Fruit fly (Drosophila melanogaster) whole organism, embryonic: ENCODE results near the gene Exn.
A peak's percentile ranks its signal among the peaks of the same experiment; 100 is the strongest.

Experiments used
- Adf1 ChIP-seq: fragments of 200-800 bp; sonication (Bioruptor generic); IDR thresholded peaks from 2 replicates; pipeline ENCODE4 v1.3.6; 2022; ENCODE audit warnings: missing biosample characterization, missing genetic modification characterization
- CG12219 ChIP-seq: fragments of 200-800 bp; sonication (Bioruptor generic); optimal IDR thresholded peaks from 3 replicates; lab custom pipeline; 2018; ENCODE audit warnings: missing biosample characterization, mild to moderate bottlenecking, missing genetic modification characterization
- CG12391 ChIP-seq: fragments of 200-800 bp; sonication (Bioruptor generic); optimal IDR thresholded peaks from 3 replicates; lab custom pipeline; 2018; ENCODE audit warnings: missing biosample characterization, mild to moderate bottlenecking, missing genetic modification characterization, moderate library complexity
- CG13123 ChIP-seq: fragments of 200-800 bp; sonication (Bioruptor generic); optimal IDR thresholded peaks from 2 replicates; lab custom pipeline; 2016; ENCODE audit warnings: missing biosample characterization, missing genetic modification characterization
- CG15696 ChIP-seq: fragments of 200-800 bp; sonication (Bioruptor generic); optimal IDR thresholded peaks from 2 replicates; lab custom pipeline; 2019; ENCODE audit warnings: missing biosample characterization, mild to moderate bottlenecking, missing genetic modification characterization, moderate library complexity
- CG1602 ChIP-seq: fragments of 200-800 bp; sonication (Bioruptor generic); optimal IDR thresholded peaks from 3 replicates; lab custom pipeline; 2016; ENCODE audit warnings: missing biosample characterization, missing genetic modification characterization
- CG16815 ChIP-seq: fragments of 200-800 bp; sonication (Bioruptor generic); optimal IDR thresholded peaks from 3 replicates; lab custom pipeline; 2017; ENCODE audit warnings: missing biosample characterization, mild to moderate bottlenecking, missing genetic modification characterization
- CG2120 ChIP-seq: fragments of 200-800 bp; sonication (Bioruptor generic); optimal IDR thresholded peaks from 3 replicates; lab custom pipeline; 2016; ENCODE audit warnings: missing biosample characterization, missing genetic modification characterization
- CG2712 ChIP-seq: fragments of 200-800 bp; optimal IDR thresholded peaks from 3 replicates; lab custom pipeline; 2019; ENCODE audit warnings: missing biosample characterization, mild to moderate bottlenecking, missing genetic modification characterization, moderate library complexity
- CG33213 ChIP-seq: fragments of 200-800 bp; sonication (Bioruptor generic); optimal IDR thresholded peaks from 3 replicates; lab custom pipeline; 2016; ENCODE audit warnings: missing biosample characterization, missing genetic modification characterization
- CG3838 ChIP-seq: fragments of 200-800 bp; sonication (Bioruptor generic); optimal IDR thresholded peaks from 3 replicates; lab custom pipeline; 2016; ENCODE audit warnings: missing biosample characterization, missing genetic modification characterization
- CG4820 ChIP-seq: fragments of 200-800 bp; sonication (Bioruptor generic); optimal IDR thresholded peaks from 3 replicates; lab custom pipeline; 2016; ENCODE audit warnings: missing biosample characterization, missing genetic modification characterization
- CG6175 ChIP-seq: fragments of 200-800 bp; sonication (Bioruptor generic); IDR thresholded peaks from 3 replicates; pipeline ENCODE4 v1.3.6; 2022; ENCODE audit warnings: missing biosample characterization, missing genetic modification characterization
- CG6689 ChIP-seq: fragments of 200-800 bp; sonication (Bioruptor generic); IDR thresholded peaks from 2 replicates; pipeline ENCODE4 v1.3.6; 2022; ENCODE audit warnings: missing biosample characterization, missing genetic modification characterization
- CG7271 ChIP-seq: fragments of 200-800 bp; sonication (Bioruptor generic); optimal IDR thresholded peaks from 2 replicates; lab custom pipeline; 2018; ENCODE audit warnings: missing biosample characterization, mild to moderate bottlenecking, missing genetic modification characterization, moderate library complexity
- CG7556 ChIP-seq: fragments of 200-800 bp; sonication (Bioruptor generic); optimal IDR thresholded peaks from 2 replicates; lab custom pipeline; 2017; ENCODE audit warnings: missing biosample characterization, mild to moderate bottlenecking, missing genetic modification characterization
- Deaf1 ChIP-seq: fragments of 200-800 bp; optimal IDR thresholded peaks from 3 replicates; lab custom pipeline; 2019; ENCODE audit warnings: missing biosample characterization, mild to moderate bottlenecking, missing genetic modification characterization, moderate library complexity
- E2f2 ChIP-seq: fragments of 200-800 bp; sonication (Bioruptor generic); IDR thresholded peaks from 2 replicates; pipeline ENCODE4 v1.3.6; 2022; ENCODE audit warnings: missing biosample characterization, missing genetic modification characterization
- Eip74EF ChIP-seq, 2 experiments: fragments of 200-800 bp in 1 of 2; fragments of >200 bp in 1 of 2; sonication (Bioruptor generic) in 1 of 2; optimal IDR thresholded peaks; 2 replicates each; lab custom pipeline; 2017 to 2019; ENCODE audit warnings: missing biosample characterization in 2 of 2, missing genetic modification characterization in 2 of 2, mild to moderate bottlenecking in 1 of 2, moderate library complexity in 1 of 2
- Hand ChIP-seq: fragments of 200-800 bp; sonication (Bioruptor generic); optimal IDR thresholded peaks from 2 replicates; lab custom pipeline; 2017; ENCODE audit warnings: mild to moderate bottlenecking, missing biosample characterization, missing genetic modification reagents, missing genetic modification characterization
- Hsf ChIP-seq: fragments of 200-800 bp; sonication (Bioruptor generic); optimal IDR thresholded peaks from 3 replicates; lab custom pipeline; 2016; ENCODE audit warnings: missing biosample characterization, missing genetic modification characterization
- Lim3 ChIP-seq: fragments of 200-800 bp; sonication (Bioruptor generic); IDR thresholded peaks from 2 replicates; pipeline ENCODE4 v1.3.6; 2022; ENCODE audit warnings: missing biosample characterization, missing genetic modification characterization
- Med ChIP-seq: fragments of 200-800 bp; sonication (Bioruptor generic); peaks from one replicate; lab custom pipeline; 2016; ENCODE audit warnings: missing biosample characterization, missing genetic modification characterization, mild to moderate bottlenecking, inconsistent platforms, moderate library complexity
- Mrtf ChIP-seq: fragments of 200-800 bp; sonication (Bioruptor generic); IDR thresholded peaks from 3 replicates; pipeline ENCODE4 v1.3.6; 2022; ENCODE audit warnings: missing biosample characterization, missing genetic modification characterization
- Scr ChIP-seq: fragments of 200-800 bp; sonication (Bioruptor generic); IDR thresholded peaks from 2 replicates; pipeline ENCODE4 v1.3.6; 2022; ENCODE audit warnings: missing biosample characterization, missing genetic modification characterization; ENCODE audit not compliant: partially characterized antibody
- ase ChIP-seq: fragments of 200-800 bp; sonication (Bioruptor generic); IDR thresholded peaks from 3 replicates; pipeline ENCODE4 v1.3.6; 2022; ENCODE audit warnings: missing biosample characterization, missing genetic modification characterization
- ato ChIP-seq: fragments of 200-800 bp; sonication (Bioruptor generic); IDR thresholded peaks from 2 replicates; pipeline ENCODE4 v1.3.6; 2022; ENCODE audit warnings: missing biosample characterization, missing genetic modification characterization; ENCODE audit not compliant: partially characterized antibody
- croc ChIP-seq: fragments of 200-800 bp; sonication (Bioruptor generic); conservative IDR thresholded peaks from 3 replicates; pipeline ENCODE4 v1.3.6; 2022; ENCODE audit warnings: missing biosample characterization, missing genetic modification characterization
- cwo ChIP-seq: fragments of 200-800 bp; sonication (Bioruptor generic); optimal IDR thresholded peaks from 3 replicates; lab custom pipeline; 2017; ENCODE audit warnings: missing biosample characterization, missing genetic modification characterization, mild to moderate bottlenecking, moderate library complexity, missing genetic modification reagents
- danr ChIP-seq: fragments of 200-800 bp; sonication (Bioruptor generic); IDR thresholded peaks from 2 replicates; pipeline ENCODE4 v1.3.6; 2022; ENCODE audit warnings: missing biosample characterization, missing genetic modification characterization
- dati ChIP-seq: fragments of 200-800 bp; sonication (Bioruptor generic); IDR thresholded peaks from 2 replicates; pipeline ENCODE4 v1.3.6; 2022; ENCODE audit warnings: missing biosample characterization, missing genetic modification characterization
- dmrt11E ChIP-seq: fragments of 200-800 bp; sonication (Bioruptor generic); optimal IDR thresholded peaks from 3 replicates; lab custom pipeline; 2018; ENCODE audit warnings: missing biosample characterization, mild to moderate bottlenecking, missing genetic modification characterization, moderate library complexity
- dpn ChIP-seq, 2 experiments: fragments of 200-800 bp; sonication (Bioruptor generic); optimal IDR thresholded peaks; 3 replicates each; lab custom pipeline; 2016; ENCODE audit warnings: missing biosample characterization in 2 of 2, missing genetic modification characterization in 2 of 2
- dysf ChIP-seq: fragments of 200-800 bp; sonication (Bioruptor generic); IDR thresholded peaks from 3 replicates; pipeline ENCODE4 v1.3.6; 2022; ENCODE audit warnings: missing biosample characterization, missing genetic modification characterization
- fd102C ChIP-seq: fragments of 200-800 bp; sonication (Bioruptor generic); optimal IDR thresholded peaks from 2 replicates; lab custom pipeline; 2018; ENCODE audit warnings: missing biosample characterization, mild to moderate bottlenecking, missing genetic modification characterization, moderate library complexity
- fru ChIP-seq: fragments of >200 bp; optimal IDR thresholded peaks from 2 replicates; lab custom pipeline; 2017
- gem ChIP-seq: fragments of 200-800 bp; sonication (Bioruptor generic); optimal IDR thresholded peaks from 2 replicates; lab custom pipeline; 2019; ENCODE audit warnings: missing biosample characterization, mild to moderate bottlenecking, missing genetic modification characterization, moderate library complexity
- kah ChIP-seq: fragments of 200-800 bp; sonication (Bioruptor generic); optimal IDR thresholded peaks from 2 replicates; lab custom pipeline; 2018; ENCODE audit warnings: missing biosample characterization, mild to moderate bottlenecking, missing genetic modification characterization
- knrl ChIP-seq: fragments of 200-800 bp; sonication (Bioruptor generic); IDR thresholded peaks from 3 replicates; pipeline ENCODE4 v1.3.6; 2022; ENCODE audit warnings: missing biosample characterization, missing genetic modification characterization; ENCODE audit not compliant: partially characterized antibody
- lbe ChIP-seq: fragments of 200-800 bp; sonication (Bioruptor generic); optimal IDR thresholded peaks from 2 replicates; lab custom pipeline; 2016; ENCODE audit warnings: missing biosample characterization, mild to moderate bottlenecking, missing genetic modification characterization
- lola ChIP-seq, 3 experiments: fragments of >200 bp in 2 of 3; fragments of 200-800 bp in 1 of 3; sonication (Bioruptor generic) in 1 of 3; optimal IDR thresholded peaks; 2 replicates each; lab custom pipeline; 2017 to 2019; ENCODE audit warnings: missing biosample characterization in 3 of 3, missing genetic modification characterization in 3 of 3, mild to moderate bottlenecking in 1 of 3, moderate library complexity in 1 of 3
- org-1 ChIP-seq: fragments of 200-800 bp; sonication (Bioruptor generic); optimal IDR thresholded peaks from 2 replicates; lab custom pipeline; 2017; ENCODE audit warnings: missing biosample characterization, missing genetic modification characterization
- pfk ChIP-seq: fragments of 200-800 bp; sonication (Bioruptor generic); optimal IDR thresholded peaks from 2 replicates; lab custom pipeline; 2018; ENCODE audit warnings: missing biosample characterization, mild to moderate bottlenecking, missing genetic modification characterization, moderate library complexity
- pzg ChIP-seq: fragments of 200-800 bp; sonication (Bioruptor generic); optimal IDR thresholded peaks from 3 replicates; lab custom pipeline; 2018; ENCODE audit warnings: missing biosample characterization, mild to moderate bottlenecking, missing genetic modification characterization, moderate library complexity
- ro ChIP-seq: fragments of 200-800 bp; sonication (Bioruptor generic); IDR thresholded peaks from 2 replicates; pipeline ENCODE4 v1.3.6; 2022; ENCODE audit warnings: missing biosample characterization, missing genetic modification characterization
- run ChIP-seq: fragments of 200-800 bp; sonication (Bioruptor generic); optimal IDR thresholded peaks from 3 replicates; lab custom pipeline; 2018; ENCODE audit warnings: missing biosample characterization, mild to moderate bottlenecking, missing genetic modification characterization
- scrt ChIP-seq: fragments of 200-800 bp; sonication (Bioruptor generic); optimal IDR thresholded peaks from 2 replicates; lab custom pipeline; 2018; ENCODE audit warnings: missing biosample characterization, mild to moderate bottlenecking, missing genetic modification characterization, moderate library complexity
- sens-2 ChIP-seq: fragments of 200-800 bp; sonication (Bioruptor generic); IDR thresholded peaks from 2 replicates; pipeline ENCODE4 v1.3.6; 2022; ENCODE audit warnings: missing biosample characterization, missing genetic modification characterization
- zen ChIP-seq: fragments of 200-800 bp; sonication (Bioruptor generic); optimal IDR thresholded peaks from 3 replicates; lab custom pipeline; 2018; ENCODE audit warnings: missing biosample characterization, mild to moderate bottlenecking, missing genetic modification characterization, moderate library complexity
- zfh1 ChIP-seq: fragments of 200-800 bp; sonication (Bioruptor generic); IDR thresholded peaks from 3 replicates; pipeline ENCODE4 v1.3.6; 2022; ENCODE audit warnings: missing biosample characterization, missing genetic modification characterization
- zfh2 ChIP-seq: fragments of 200-800 bp; sonication (Bioruptor generic); optimal IDR thresholded peaks from 2 replicates; lab custom pipeline; 2016; ENCODE audit warnings: missing biosample characterization, missing genetic modification characterization

Gene Exn

DNA sequence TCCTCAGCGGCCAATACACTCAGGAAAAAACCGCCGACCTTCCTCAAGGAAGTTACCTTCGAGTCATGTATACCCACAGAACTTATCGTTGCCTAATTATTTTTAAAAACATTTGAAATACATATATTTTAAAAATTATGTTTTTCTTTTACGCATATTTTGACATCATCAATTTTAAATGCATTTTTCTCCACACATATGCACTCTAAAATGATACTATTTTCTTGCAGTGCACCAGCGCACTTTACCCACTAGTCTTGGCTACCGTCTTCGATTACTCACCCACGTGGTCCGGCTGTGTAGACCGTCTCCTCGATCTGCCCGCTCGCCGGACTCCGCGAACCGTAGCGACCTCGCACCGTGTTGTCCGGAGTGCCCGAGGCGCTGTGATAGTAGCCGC is 28.5 kb upstream of the Exn start (continued):
- TF ChIP-seq kah (GFP tag; lab: Kevin White, UChicago), result no peak
- TF ChIP-seq Mrtf (GFP tag; lab: Robert Waterston, UW), result no peak
- TF ChIP-seq CG7556, result peak; percentile 28
- no peak for TF ChIP-seq zfh1 (GFP tag; lab: Robert Waterston, UW)
- TF ChIP-seq CG7271, result no peak
- no peak for TF ChIP-seq Lim3 (GFP tag; lab: Robert Waterston, UW)
- TF ChIP-seq CG12219 (GFP tag; lab: Kevin White, UChicago), result no peak
- TF ChIP-seq dati, result no peak
- TF ChIP-seq CG4820 (GFP tag; lab: Kevin White, UChicago), result no peak
- TF ChIP-seq CG6175 (GFP tag; lab: Robert Waterston, UW), result no peak
- peak; percentile 19 for TF ChIP-seq zen (tag; lab: Kevin White, UChicago)
- no peak for TF ChIP-seq ato
- TF ChIP-seq CG1602 (GFP tag; lab: Kevin White, UChicago), result peak; percentile 1
- TF ChIP-seq CG15696 (tag; lab: Kevin White, UChicago), result no peak
- TF ChIP-seq fru (lab: Kevin White, UChicago), result no peak
- no peak for TF ChIP-seq danr (GFP tag; lab: Robert Waterston, UW)
- no peak for TF ChIP-seq pzg
- TF ChIP-seq dpn (GFP tag; optimal IDR thresholded peaks at IDR 0.05; lab: Kevin White, UChicago), result peak in 1 of 2 experiments; percentile 11
- TF ChIP-seq CG6689, result peak; percentile 10; the same call in 1 of the 2 replicates
- no peak for TF ChIP-seq sens-2 (GFP tag; lab: Robert Waterston, UW)
- no peak for TF ChIP-seq ro (GFP tag; lab: Robert Waterston, UW)
- TF ChIP-seq CG3838 (GFP tag; lab: Kevin White, UChicago), result no peak
- no peak for TF ChIP-seq Adf1 (GFP tag; lab: Robert Waterston, UW)
- peak; percentile 21 for TF ChIP-seq CG16815 (GFP tag; lab: Kevin White, UChicago)
- no peak for TF ChIP-seq scrt (GFP tag; lab: Kevin White, UChicago)
- no peak for TF ChIP-seq CG2712 (tag; lab: Kevin White, UChicago)
- TF ChIP-seq lbe (GFP tag; lab: Kevin White, UChicago), result no peak
- TF ChIP-seq CG12391 (tag; lab: Kevin White, UChicago), result peak; percentile 21
- no peak for TF ChIP-seq Hand (GFP tag; lab: Kevin White, UChicago)
- TF ChIP-seq Hsf (GFP tag; lab: Kevin White, UChicago), result peak; percentile 15
- peak; percentile 15 for TF ChIP-seq org-1 (GFP tag; lab: Kevin White, UChicago)
- peak in 1 of 2 experiments; percentile 27 for TF ChIP-seq Eip74EF (GFP tag; optimal IDR thresholded peaks at IDR 0.05; lab: Kevin White, UChicago)
- peak in 1 of 3 experiments; percentile 37 for TF ChIP-seq lola (GFP tag; optimal IDR thresholded peaks at IDR 0.05; lab: Kevin White, UChicago)
- TF ChIP-seq zfh2 (GFP tag; lab: Kevin White, UChicago), result no peak
- no peak for TF ChIP-seq run (tag; lab: Kevin White, UChicago)
- no peak for TF ChIP-seq Deaf1 (tag; lab: Kevin White, UChicago)
- no peak for TF ChIP-seq cwo (GFP tag; lab: Kevin White, UChicago)
- no peak for TF ChIP-seq knrl (GFP tag; lab: Robert Waterston, UW)
- TF ChIP-seq CG2120 (GFP tag; lab: Kevin White, UChicago), result peak; percentile 13
- peak; percentile 60 for TF ChIP-seq gem (tag; lab: Kevin White, UChicago)
- no peak for TF ChIP-seq CG13123
- TF ChIP-seq Scr (GFP tag; lab: Robert Waterston, UW), result no peak
- no peak for TF ChIP-seq E2f2 (GFP tag; lab: Robert Waterston, UW)
- TF ChIP-seq ase (GFP tag; lab: Robert Waterston, UW), result no peak
- TF ChIP-seq dysf, result 0 out of 3 replicates have a peak, but pooled peaks have one; percentile 34
- TF ChIP-seq dmrt11E, result peak; percentile 43
- no peak for TF ChIP-seq fd102C
- no peak for TF ChIP-seq croc (GFP tag; lab: Robert Waterston, UW)
- TF ChIP-seq pfk, result no peak
- TF ChIP-seq CG33213, result no peak
- TF ChIP-seq Med (GFP tag; lab: Kevin White, UChicago), result peak; percentile 79
